Worm (Caenorhabditis elegans): ENCODE data around the gene K03B4.2.
A peak's percentile ranks its signal among the peaks of the same experiment; 100 is the strongest.

Gene K03B4.2

ce11 chrV:4674506-4674905 is 13.3 kb upstream of the K03B4.2 start, which contains the start of gene K03B4.8:
TSS of gene K03B4.8 (minus strand) at chrV:4674606.
- TF ChIP-seq nhr-19 (GFP tag; conservative IDR thresholded peaks at IDR 0.05) (no peak), skn-1 (tag; optimal IDR thresholded peaks at IDR 0.05) (no peak), snpc-4 (tag; optimal IDR thresholded peaks at IDR 0.05) (no peak), pqm-1 (tag; optimal IDR thresholded peaks at IDR 0.05) (no peak), ceh-88 (GFP tag; IDR thresholded peaks at IDR 0.05) (no peak), nhr-11 (tag; optimal IDR thresholded peaks at IDR 0.05) (no peak), unc-98 (GFP tag; IDR thresholded peaks at IDR 0.05) (no peak), mdl-1 (tag; optimal IDR thresholded peaks at IDR 0.05) (no peak), isw-1 (GFP tag; IDR thresholded peaks at IDR 0.05) (no peak)

- no peak for TF ChIP-seq mep-1 (tag; optimal IDR thresholded peaks at IDR 0.05)
- TF ChIP-seq elt-2 (tag; optimal IDR thresholded peaks at IDR 0.05), result no peak
- TF ChIP-seq unc-62 (GFP tag; optimal IDR thresholded peaks at IDR 0.05), result no peak
- no peak for TF ChIP-seq aha-1 (tag; optimal IDR thresholded peaks at IDR 0.05)
- TF ChIP-seq irx-1 (tag; optimal IDR thresholded peaks at IDR 0.05), result no peak
- no peak for TF ChIP-seq alr-1 (tag; optimal IDR thresholded peaks at IDR 0.05; ENCODE audit: borderline replicate concordance)
- TF ChIP-seq hpl-2 (GFP tag; optimal IDR thresholded peaks at IDR 0.05), result no peak
- TF ChIP-seq hlh-4 (tag; optimal IDR thresholded peaks at IDR 0.05), result no peak
- TF ChIP-seq jun-1 (tag; optimal IDR thresholded peaks at IDR 0.05), result no peak
- no peak for TF ChIP-seq sptf-1 (tag; optimal IDR thresholded peaks at IDR 0.05)
- no peak for TF ChIP-seq fkh-8 (tag; optimal IDR thresholded peaks at IDR 0.05)
- no peak for TF ChIP-seq ces-1 (GFP tag; optimal IDR thresholded peaks at IDR 0.05)
- TF ChIP-seq ets-5 (GFP tag; IDR thresholded peaks at IDR 0.05), result no peak
- no peak for TF ChIP-seq isw-1 (GFP tag; IDR thresholded peaks at IDR 0.05)
- TF ChIP-seq nhr-76 (tag; optimal IDR thresholded peaks at IDR 0.05), result no peak
- TF ChIP-seq elt-3 (tag; optimal IDR thresholded peaks at IDR 0.05), result no peak
- TF ChIP-seq unc-130 (tag; optimal IDR thresholded peaks at IDR 0.05), result no peak
- no peak for TF ChIP-seq mab-9 (GFP tag; IDR thresholded peaks at IDR 0.05)
- TF ChIP-seq nhr-77 (tag; optimal IDR thresholded peaks at IDR 0.05), result no peak
Measured at ce11 chrV:4676092-4676491, 11.7 kb upstream of the K03B4.2 start, which contains the start of gene K03B4.6. TSS of gene K03B4.6 (minus strand) at chrV:4676192.

- TF ChIP-seq fkh-10 (GFP tag; optimal IDR thresholded peaks at IDR 0.05), result no peak
- TF ChIP-seq fkh-4 (tag; optimal IDR thresholded peaks at IDR 0.05; ENCODE audit: borderline replicate concordance), result no peak
- no peak for TF ChIP-seq hpl-2 (GFP tag; optimal IDR thresholded peaks at IDR 0.05)
- no peak for TF ChIP-seq pag-3 (tag; optimal IDR thresholded peaks at IDR 0.05; ENCODE audit: borderline replicate concordance, insufficient read depth)
- TF ChIP-seq snpc-4 (tag; optimal IDR thresholded peaks at IDR 0.05), result no peak
- TF ChIP-seq elt-3 (tag; optimal IDR thresholded peaks at IDR 0.05), result no peak
- TF ChIP-seq blmp-1 (tag; optimal IDR thresholded peaks at IDR 0.05), result no peak
- no peak for TF ChIP-seq C34B4.2 (tag; optimal IDR thresholded peaks at IDR 0.05)
Measured at ce11 chrV:4676812-4677211, 11.0 kb upstream of the K03B4.2 start.

ce11 chrV:4681670-4682069 is 6.1 kb upstream of the K03B4.2 start, which contains the start of gene K03B4.4:
TSS of gene K03B4.4 (plus strand) at chrV:4681970.
- TF ChIP-seq elt-2 (tag; optimal IDR thresholded peaks at IDR 0.05), result no peak
- TF ChIP-seq tlp-1 (tag; optimal IDR thresholded peaks at IDR 0.05), result no peak
- TF ChIP-seq ceh-88 (GFP tag; IDR thresholded peaks at IDR 0.05), result no peak
- peak; percentile 39 for TF ChIP-seq pax-3 (tag; optimal IDR thresholded peaks at IDR 0.05)
- peak; percentile 15 for TF ChIP-seq fkh-8 (tag; optimal IDR thresholded peaks at IDR 0.05)
- TF ChIP-seq dsc-1 (tag; optimal IDR thresholded peaks at IDR 0.05), result peak; percentile 27

- TF ChIP-seq ama-1 (optimal IDR thresholded peaks at IDR 0.05) (no peak), lsy-2 (tag; optimal IDR thresholded peaks at IDR 0.05) (no peak), hpl-2 (GFP tag; optimal IDR thresholded peaks at IDR 0.05) (no peak), nhr-20 (tag; optimal IDR thresholded peaks at IDR 0.05) (no peak), nhr-77 (tag; optimal IDR thresholded peaks at IDR 0.05) (no peak), lin-35 (GFP tag; optimal IDR thresholded peaks at IDR 0.05) (no peak), alr-1 (tag; optimal IDR thresholded peaks at IDR 0.05; ENCODE audit: borderline replicate concordance) (no peak), elt-3 (tag; optimal IDR thresholded peaks at IDR 0.05) (no peak), lin-13 (GFP tag; optimal IDR thresholded peaks at IDR 0.05) (no peak), blmp-1 (tag; optimal IDR thresholded peaks at IDR 0.05) (no peak), hlh-4 (tag; optimal IDR thresholded peaks at IDR 0.05) (no peak), skn-1 (tag; optimal IDR thresholded peaks at IDR 0.05) (no peak), ceh-82 (tag; optimal IDR thresholded peaks at IDR 0.05) (no peak), nhr-85 (tag) (no peak), aly-2 (tag; optimal IDR thresholded peaks at IDR 0.05) (no peak), ztf-4 (tag; optimal IDR thresholded peaks at IDR 0.05) (no peak), nhr-84 (tag; optimal IDR thresholded peaks at IDR 0.05) (no peak), efl-3 (GFP tag; optimal IDR thresholded peaks at IDR 0.05) (no peak), sox-4 (tag; optimal IDR thresholded peaks at IDR 0.05) (no peak)
Measured at ce11 chrV:4684137-4684536, 3.7 kb upstream of the K03B4.2 start.

Data from whole organism, L1 larva.